Worm (Caenorhabditis elegans): ENCODE measurements around the gene T07A9.15.

The T07A9.15 gene

ce11 chrIV:385150-385937 lies 8.0 kb downstream of the T07A9.15 start, which contains the start of gene rps-24 (continued):
- TF ChIP-seq lin-14 (GFP tag; optimal IDR thresholded peaks at IDR 0.05) = peak; percentile 91
- peak; percentile 81 for TF ChIP-seq C04F5.9 (tag; optimal IDR thresholded peaks at IDR 0.05)
- peak; percentile 83 for TF ChIP-seq vab-15 (tag; optimal IDR thresholded peaks at IDR 0.05)
- TF ChIP-seq hpl-2 (GFP tag; optimal IDR thresholded peaks at IDR 0.05) = peak; percentile 22
- TF ChIP-seq ztf-11 (tag; optimal IDR thresholded peaks at IDR 0.05) = peak in 1 of 2 experiments; percentile 91
- TF ChIP-seq tbx-2 (tag; optimal IDR thresholded peaks at IDR 0.05) = peak; percentile 94
- peak in 1 of 2 experiments; percentile 32 for TF ChIP-seq egl-27 (tag; optimal IDR thresholded peaks at IDR 0.05)
- TF ChIP-seq nhr-90 (tag; optimal IDR thresholded peaks at IDR 0.05; ENCODE audit: poor library complexity) = peak; percentile 96
- TF ChIP-seq hlh-4 (tag; optimal IDR thresholded peaks at IDR 0.05) = peak; percentile 61
- peak; percentile 93 for TF ChIP-seq swsn-7 (tag; optimal IDR thresholded peaks at IDR 0.05)
- peak; percentile 97 for TF ChIP-seq fkh-8 (tag; optimal IDR thresholded peaks at IDR 0.05)
- TF ChIP-seq lin-15B (tag; optimal IDR thresholded peaks at IDR 0.05) = peak; percentile 82
- TF ChIP-seq aha-1 (tag; optimal IDR thresholded peaks at IDR 0.05) = peak; percentile 34
- TF ChIP-seq unc-86 (tag; optimal IDR thresholded peaks at IDR 0.05) = peak; percentile 93
- peak; percentile 85 for TF ChIP-seq dsc-1 (tag; optimal IDR thresholded peaks at IDR 0.05)
- peak; percentile 96 for TF ChIP-seq ceh-88 (GFP tag; IDR thresholded peaks at IDR 0.05)
- peak; percentile 63 for TF ChIP-seq F16B12.6 (tag; optimal IDR thresholded peaks at IDR 0.05)
- TF ChIP-seq dpl-1 (GFP tag; optimal IDR thresholded peaks at IDR 0.05) = peak; percentile 75 to 80 (median 80)
- TF ChIP-seq skn-1 (tag; optimal IDR thresholded peaks at IDR 0.05) = peak; percentile 59
- peak; percentile 78 for TF ChIP-seq fkh-10 (GFP tag; optimal IDR thresholded peaks at IDR 0.05)
- TF ChIP-seq zip-4 (GFP tag; optimal IDR thresholded peaks at IDR 0.05) = peak; percentile 12
- TF ChIP-seq ceh-90 (tag; optimal IDR thresholded peaks at IDR 0.05) = peak; percentile 43
- TF ChIP-seq nhr-71 (tag; optimal IDR thresholded peaks at IDR 0.05) = peak; percentile 97
- TF ChIP-seq rnt-1 (tag; optimal IDR thresholded peaks at IDR 0.05) = peak; percentile 97
- TF ChIP-seq sup-37 (GFP tag; optimal IDR thresholded peaks at IDR 0.05) = peak; percentile 7
- TF ChIP-seq mep-1 (tag; optimal IDR thresholded peaks at IDR 0.05) = peak; percentile 89
- TF ChIP-seq egl-13 (tag; optimal IDR thresholded peaks at IDR 0.05) = peak; percentile 76
- peak; percentile 83 to 94 (median 86) for TF ChIP-seq ceh-82 (tag; optimal IDR thresholded peaks at IDR 0.05)
- TF ChIP-seq nhr-20 (tag; optimal IDR thresholded peaks at IDR 0.05) = peak; percentile 91
- peak; percentile 87 for TF ChIP-seq nhr-77 (tag; optimal IDR thresholded peaks at IDR 0.05)
- peak; percentile 80 for TF ChIP-seq fos-1 (tag; optimal IDR thresholded peaks at IDR 0.05)
- TF ChIP-seq ceh-8 (GFP tag; optimal IDR thresholded peaks at IDR 0.05) = peak; percentile 90
- peak; percentile 92 for TF ChIP-seq C16A3.4 (tag; optimal IDR thresholded peaks at IDR 0.05)
- peak; percentile 96 for TF ChIP-seq snu-23 (GFP tag; optimal IDR thresholded peaks at IDR 0.05)

DNA sequence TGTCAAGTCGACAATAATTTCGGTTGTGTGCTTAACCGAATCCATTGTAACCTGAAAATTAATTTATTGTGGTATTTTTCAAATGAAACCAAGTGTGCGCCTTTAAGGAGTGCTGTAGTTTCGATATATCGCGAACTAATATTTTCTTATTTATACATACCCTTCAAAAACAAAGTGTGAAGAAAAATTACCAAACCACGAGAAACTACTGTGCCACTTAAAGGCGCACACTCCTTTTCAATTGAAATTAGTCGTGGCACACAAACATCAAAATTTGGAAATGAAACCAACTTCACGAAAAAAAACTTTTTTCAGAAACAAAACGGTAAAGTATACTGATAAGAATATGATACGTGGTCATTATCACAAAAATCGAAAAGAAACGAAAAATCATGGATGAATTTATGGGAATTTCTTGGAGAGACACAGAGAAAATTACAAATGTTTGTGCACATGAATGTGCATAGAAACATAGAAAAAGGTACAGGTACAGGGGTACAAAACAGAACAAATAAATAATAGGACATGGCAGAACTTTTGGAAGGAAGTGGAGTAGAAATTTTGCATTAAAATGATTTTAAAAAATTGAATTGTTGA lies 10.1 kb downstream of the T07A9.15 start, which contains the start of gene spl-1:
spl-1 (minus strand) TSS at position 51 of the 597 bp plus-strand sequence.
- TF ChIP-seq sptf-1 (tag; optimal IDR thresholded peaks at IDR 0.05) (no peak), lin-35 (GFP tag; optimal IDR thresholded peaks at IDR 0.05) (peak in 1 of 2 experiments; percentile 22), isw-1 (GFP tag; IDR thresholded peaks at IDR 0.05) (no peak), elt-2 (tag; optimal IDR thresholded peaks at IDR 0.05) (peak; percentile 40), dsc-1 (tag; optimal IDR thresholded peaks at IDR 0.05) (no peak), pag-3 (tag; optimal IDR thresholded peaks at IDR 0.05; ENCODE audit: borderline replicate concordance, insufficient read depth) (no peak), mab-9 (GFP tag; IDR thresholded peaks at IDR 0.05) (no peak), fkh-4 (tag; optimal IDR thresholded peaks at IDR 0.05; ENCODE audit: borderline replicate concordance) (no peak), F16B12.6 (tag; optimal IDR thresholded peaks at IDR 0.05) (no peak), snpc-4 (tag; optimal IDR thresholded peaks at IDR 0.05) (no peak)
